Worm (Caenorhabditis elegans): ENCODE measurements around the gene C12D8.13.

The C12D8.13 gene

ce11 chrV:10220605-10221004 is at the start of gene C12D8.13:
Gene C12D8.13 (minus strand): TSS chrV:10220705.
- TF ChIP-seq flt-1 (GFP tag; IDR thresholded peaks at IDR 0.05) = no peak
- no peak for TF ChIP-seq med-1 (GFP tag; optimal IDR thresholded peaks at IDR 0.05; ENCODE audit: insufficient read depth)
- TF ChIP-seq ref-1 (GFP tag; conservative IDR thresholded peaks at IDR 0.05) = no peak
- TF ChIP-seq tab-1 (GFP tag; IDR thresholded peaks at IDR 0.05) = no peak
- TF ChIP-seq cog-1 (tag; optimal IDR thresholded peaks at IDR 0.05) = no peak
- no peak for TF ChIP-seq ztf-23 (GFP tag; IDR thresholded peaks at IDR 0.05)
- no peak for TF ChIP-seq klf-2 (GFP tag; conservative IDR thresholded peaks at IDR 0.05)
- no peak for TF ChIP-seq ztf-29 (GFP tag; IDR thresholded peaks at IDR 0.05)
- TF ChIP-seq T22C8.4 (GFP tag; IDR thresholded peaks at IDR 0.05) = no peak

- TF ChIP-seq ztf-29 (GFP tag; IDR thresholded peaks at IDR 0.05) = no peak
- TF ChIP-seq tab-1 (GFP tag; IDR thresholded peaks at IDR 0.05) = no peak
- TF ChIP-seq ref-1 (GFP tag; conservative IDR thresholded peaks at IDR 0.05) = no peak
Measured at ce11 chrV:10270214-10270613, 49.7 kb upstream of the C12D8.13 start, which contains the start of gene ric-4. Gene ric-4 (minus strand): TSS chrV:10270314.

ce11 chrV:10266050-10266449 is 45.5 kb upstream of the C12D8.13 start:
- TF ChIP-seq klf-2 (GFP tag; conservative IDR thresholded peaks at IDR 0.05) (no peak), cog-1 (tag; optimal IDR thresholded peaks at IDR 0.05) (no peak), med-1 (GFP tag; optimal IDR thresholded peaks at IDR 0.05; ENCODE audit: insufficient read depth) (no peak), ztf-29 (GFP tag; IDR thresholded peaks at IDR 0.05) (no peak), ref-1 (GFP tag; conservative IDR thresholded peaks at IDR 0.05) (no peak), flt-1 (GFP tag; IDR thresholded peaks at IDR 0.05) (no peak), T22C8.4 (GFP tag; IDR thresholded peaks at IDR 0.05) (no peak), tab-1 (GFP tag; IDR thresholded peaks at IDR 0.05) (no peak), ztf-23 (GFP tag; IDR thresholded peaks at IDR 0.05) (no peak)

- TF ChIP-seq ztf-23 (GFP tag; IDR thresholded peaks at IDR 0.05) = no peak
- no peak for TF ChIP-seq med-1 (GFP tag; optimal IDR thresholded peaks at IDR 0.05; ENCODE audit: insufficient read depth)
Measured at ce11 chrV:10265019-10265418, 44.5 kb upstream of the C12D8.13 start.

- TF ChIP-seq ztf-23 (GFP tag; IDR thresholded peaks at IDR 0.05) (no peak), flt-1 (GFP tag; IDR thresholded peaks at IDR 0.05) (no peak)
Measured at ce11 chrV:10260460-10260859, 40.0 kb upstream of the C12D8.13 start, which contains the start of gene sri-18. Gene sri-18 (minus strand): TSS chrV:10260560.

- TF ChIP-seq ztf-29 (GFP tag; IDR thresholded peaks at IDR 0.05) (no peak), flt-1 (GFP tag; IDR thresholded peaks at IDR 0.05) (no peak), ztf-23 (GFP tag; IDR thresholded peaks at IDR 0.05) (no peak), tab-1 (GFP tag; IDR thresholded peaks at IDR 0.05) (no peak), cog-1 (tag; optimal IDR thresholded peaks at IDR 0.05) (no peak), klf-2 (GFP tag; conservative IDR thresholded peaks at IDR 0.05) (no peak), T22C8.4 (GFP tag; IDR thresholded peaks at IDR 0.05) (no peak), med-1 (GFP tag; optimal IDR thresholded peaks at IDR 0.05; ENCODE audit: insufficient read depth) (no peak), ref-1 (GFP tag; conservative IDR thresholded peaks at IDR 0.05) (no peak)
Measured at ce11 chrV:10256050-10256449, 35.5 kb upstream of the C12D8.13 start, which contains the start of gene nhr-232. Gene nhr-232 (plus strand): TSS chrV:10256170.

ce11 chrV:10255005-10255472 is 34.5 kb upstream of the C12D8.13 start, which contains the start of gene rop-1:
Gene rop-1 (minus strand): TSS chrV:10255055.
- TF ChIP-seq ztf-29 (GFP tag; IDR thresholded peaks at IDR 0.05) = no peak
- no peak for TF ChIP-seq flt-1 (GFP tag; IDR thresholded peaks at IDR 0.05)
- TF ChIP-seq cog-1 (tag; optimal IDR thresholded peaks at IDR 0.05) = no peak
- no peak for TF ChIP-seq klf-2 (GFP tag; conservative IDR thresholded peaks at IDR 0.05)
- TF ChIP-seq ref-1 (GFP tag; conservative IDR thresholded peaks at IDR 0.05) = no peak

- TF ChIP-seq T22C8.4 (GFP tag; IDR thresholded peaks at IDR 0.05) (no peak), ztf-29 (GFP tag; IDR thresholded peaks at IDR 0.05) (no peak), ref-1 (GFP tag; conservative IDR thresholded peaks at IDR 0.05) (no peak), cog-1 (tag; optimal IDR thresholded peaks at IDR 0.05) (no peak), tab-1 (GFP tag; IDR thresholded peaks at IDR 0.05) (no peak), klf-2 (GFP tag; conservative IDR thresholded peaks at IDR 0.05) (no peak), flt-1 (GFP tag; IDR thresholded peaks at IDR 0.05) (no peak), ztf-23 (GFP tag; IDR thresholded peaks at IDR 0.05) (no peak), med-1 (GFP tag; optimal IDR thresholded peaks at IDR 0.05; ENCODE audit: insufficient read depth) (no peak)
Measured at ce11 chrV:10252682-10253081, 32.2 kb upstream of the C12D8.13 start.

- no peak for TF ChIP-seq ztf-23 (GFP tag; IDR thresholded peaks at IDR 0.05)
- TF ChIP-seq cog-1 (tag; optimal IDR thresholded peaks at IDR 0.05) = no peak
- no peak for TF ChIP-seq med-1 (GFP tag; optimal IDR thresholded peaks at IDR 0.05; ENCODE audit: insufficient read depth)
- no peak for TF ChIP-seq ztf-29 (GFP tag; IDR thresholded peaks at IDR 0.05)
Measured at ce11 chrV:10249515-10249914, 29.0 kb upstream of the C12D8.13 start.

ce11 chrV:10248255-10248979 is 27.9 kb upstream of the C12D8.13 start, which contains the start of gene akt-1:
Gene akt-1 (plus strand): TSS chrV:10248905.
- TF ChIP-seq med-1 (GFP tag; optimal IDR thresholded peaks at IDR 0.05; ENCODE audit: insufficient read depth) = no peak
- no peak for TF ChIP-seq tab-1 (GFP tag; IDR thresholded peaks at IDR 0.05)
- no peak for TF ChIP-seq T22C8.4 (GFP tag; IDR thresholded peaks at IDR 0.05)
- TF ChIP-seq flt-1 (GFP tag; IDR thresholded peaks at IDR 0.05) = no peak
- no peak for TF ChIP-seq ztf-23 (GFP tag; IDR thresholded peaks at IDR 0.05)
- no peak for TF ChIP-seq cog-1 (tag; optimal IDR thresholded peaks at IDR 0.05)
- no peak for TF ChIP-seq ref-1 (GFP tag; conservative IDR thresholded peaks at IDR 0.05)
- TF ChIP-seq klf-2 (GFP tag; conservative IDR thresholded peaks at IDR 0.05) = no peak
- no peak for TF ChIP-seq ztf-29 (GFP tag; IDR thresholded peaks at IDR 0.05)
